Fruit fly (Drosophila melanogaster) Kc167 (cell line): ENCODE measurements around the gene CG4950.

ENCODE experiments used
- Myc ChIP-seq: fragments of >200 bp; optimal IDR thresholded peaks from 2 replicates; lab custom pipeline; 2017; ENCODE audit warnings: missing external identifiers
- h ChIP-seq: fragments of >200 bp; optimal IDR thresholded peaks from 3 replicates; lab custom pipeline; 2018; ENCODE audit warnings: missing external identifiers
- psq ChIP-seq: fragments of >200 bp; optimal IDR thresholded peaks from 2 replicates; lab custom pipeline; 2017; ENCODE audit warnings: missing external identifiers

dm6 chr3L:16289067-16289466, 21.1 kb upstream of the CG4950 start:
- TF ChIP-seq psq (lab: Kevin White, UChicago) (no peak), Myc (lab: Kevin White, UChicago) (no peak), h (lab: Kevin White, UChicago) (no peak)
